Worm (Caenorhabditis elegans) whole organism, L2 larva: ENCODE measurements around the gene C43H6.4.

ENCODE experiments used
- C34F6.9 ChIP-seq: fragments of 150-350 bp; optimal IDR thresholded peaks from 2 replicates; lab custom pipeline; 2014; ENCODE audit warnings: missing biosample characterization, missing genetic modification characterization
- F13H6.1 ChIP-seq: sonication (generic microtip); optimal IDR thresholded peaks from 2 replicates; lab custom pipeline; 2016; ENCODE audit warnings: missing genetic modification characterization, missing compliant biosample characterization
- R02D3.7 ChIP-seq: fragments of 150-350 bp; optimal IDR thresholded peaks from 2 replicates; lab custom pipeline; 2014; ENCODE audit warnings: missing biosample characterization, missing genetic modification characterization
- ZK546.5 ChIP-seq: sonication (generic microtip); optimal IDR thresholded peaks from 2 replicates; lab custom pipeline; 2017; ENCODE audit warnings: missing biosample characterization, missing genetic modification characterization
- alr-1 ChIP-seq: fragments of 150-350 bp; optimal IDR thresholded peaks from 2 replicates; lab custom pipeline; 2014; ENCODE audit warnings: missing biosample characterization, missing genetic modification characterization
- aly-2 ChIP-seq: fragments of 150-350 bp; optimal IDR thresholded peaks from 2 replicates; lab custom pipeline; 2014; ENCODE audit warnings: missing biosample characterization, missing genetic modification characterization
- blmp-1 ChIP-seq: sonication (generic microtip); optimal IDR thresholded peaks from 2 replicates; lab custom pipeline; 2017; ENCODE audit warnings: missing genetic modification characterization, mild to moderate bottlenecking, missing compliant biosample characterization, antibody characterized with exemption, moderate library complexity; ENCODE audit not compliant: insufficient read depth
- ceh-16 ChIP-seq: fragments of 150-350 bp; optimal IDR thresholded peaks from 2 replicates; lab custom pipeline; 2014; ENCODE audit warnings: missing biosample characterization, missing genetic modification characterization
- elt-3 ChIP-seq: sonication (generic microtip); optimal IDR thresholded peaks from 2 replicates; lab custom pipeline; 2017; ENCODE audit warnings: missing biosample characterization, missing genetic modification characterization
- gmeb-1 ChIP-seq: fragments of 150-350 bp; optimal IDR thresholded peaks from 2 replicates; lab custom pipeline; 2014; ENCODE audit warnings: missing biosample characterization, missing genetic modification characterization
- lin-13 ChIP-seq: fragments of 150-350 bp; optimal IDR thresholded peaks from 2 replicates; lab custom pipeline; 2014; ENCODE audit warnings: missing biosample characterization, missing genetic modification reagents, missing genetic modification characterization
- lsy-2 ChIP-seq, 2 experiments: fragments of 150-350 bp in 1 of 2; sonication (generic microtip) in 1 of 2; optimal IDR thresholded peaks; 2 replicates each; lab custom pipeline; 2014 to 2017; ENCODE audit warnings: missing biosample characterization in 2 of 2, missing genetic modification characterization in 2 of 2
- mab-5 ChIP-seq: fragments of 150-350 bp; optimal IDR thresholded peaks from 2 replicates; lab custom pipeline; 2014; ENCODE audit warnings: missing biosample characterization, missing genetic modification characterization
- nhr-10 ChIP-seq: sonication (generic microtip); optimal IDR thresholded peaks from 2 replicates; lab custom pipeline; 2017; ENCODE audit warnings: missing biosample characterization, missing genetic modification characterization
- nhr-21 ChIP-seq: fragments of 150-350 bp; optimal IDR thresholded peaks from 2 replicates; lab custom pipeline; 2014; ENCODE audit warnings: missing biosample characterization, missing genetic modification characterization
- nhr-237 ChIP-seq: fragments of 150-350 bp; optimal IDR thresholded peaks from 2 replicates; lab custom pipeline; 2014; ENCODE audit warnings: missing biosample characterization, missing genetic modification characterization
- nhr-6 ChIP-seq: fragments of 150-350 bp; optimal IDR thresholded peaks from 2 replicates; lab custom pipeline; 2014; ENCODE audit warnings: missing biosample characterization, missing genetic modification characterization
- peb-1 ChIP-seq: fragments of 150-350 bp; optimal IDR thresholded peaks from 2 replicates; lab custom pipeline; 2014; ENCODE audit warnings: missing biosample characterization, missing genetic modification characterization
- sma-3 ChIP-seq: sonication (generic microtip); optimal IDR thresholded peaks from 2 replicates; lab custom pipeline; 2016; ENCODE audit warnings: missing genetic modification reagents, missing genetic modification characterization, missing compliant biosample characterization
- sma-9 ChIP-seq, 2 experiments: fragments of 150-350 bp in 1 of 2; sonication (generic microtip) in 1 of 2; optimal IDR thresholded peaks; 2 replicates each; lab custom pipeline; 2014 to 2016; ENCODE audit warnings: missing genetic modification characterization in 2 of 2, mild to moderate bottlenecking in 1 of 2, missing biosample characterization in 1 of 2, missing compliant biosample characterization in 1 of 2, missing genetic modification reagents in 1 of 2, moderate library complexity in 1 of 2
- snpc-4 ChIP-seq: fragments of 150-350 bp; optimal IDR thresholded peaks from 2 replicates; lab custom pipeline; 2014; ENCODE audit warnings: missing biosample characterization, missing genetic modification characterization
- unc-55 ChIP-seq: fragments of 150-350 bp; sonication (generic microtip); optimal IDR thresholded peaks from 3 replicates; lab custom pipeline; 2014; ENCODE audit warnings: missing biosample characterization, missing genetic modification reagents, missing genetic modification characterization
- ztf-1 ChIP-seq: fragments of 200-800 bp; sonication (Bioruptor generic); conservative IDR thresholded peaks from 2 replicates; pipeline ENCODE4 v1.3.6; 2022; ENCODE audit warnings: missing genetic modification characterization, missing compliant biosample characterization

The C43H6.4 gene

ce11 chrX:2452297-2452696, 48.5 kb downstream of the C43H6.4 start:
- TF ChIP-seq mab-5: peak; percentile 40
- TF ChIP-seq C34F6.9 (tag; lab: Kevin White, UChicago): peak; percentile 8
- peak; percentile 9 for TF ChIP-seq sma-9 (GFP tag; optimal IDR thresholded peaks at IDR 0.05; lab: Kevin White, UChicago)
- TF ChIP-seq sma-9 (tag; optimal IDR thresholded peaks at IDR 0.05; lab: Kevin White, UChicago): no peak
- no peak for TF ChIP-seq nhr-237 (tag; lab: Kevin White, UChicago)
- TF ChIP-seq lin-13 (GFP tag; lab: Kevin White, UChicago): no peak

ce11 chrX:2452716-2453115, 48.9 kb downstream of the C43H6.4 start:
- TF ChIP-seq nhr-21 (tag; lab: Kevin White, UChicago) (no peak), sma-3 (GFP tag; lab: Kevin White, UChicago) (no peak), ZK546.5 (tag; lab: Kevin White, UChicago) (no peak), C34F6.9 (tag; lab: Kevin White, UChicago) (no peak), snpc-4 (tag; lab: Kevin White, UChicago) (no peak), R02D3.7 (tag; lab: Kevin White, UChicago) (no peak), nhr-6 (tag; lab: Kevin White, UChicago) (no peak), unc-55 (GFP tag; lab: Kevin White, UChicago) (no peak), sma-9 (GFP tag; optimal IDR thresholded peaks at IDR 0.05; lab: Kevin White, UChicago) (no peak), sma-9 (tag; optimal IDR thresholded peaks at IDR 0.05; lab: Kevin White, UChicago) (no peak), gmeb-1 (no peak), F13H6.1 (no peak), blmp-1 (tag; lab: Kevin White, UChicago) (no peak), ztf-1 (GFP tag; lab: Robert Waterston, UW) (no peak)

- no peak for TF ChIP-seq R02D3.7 (tag; lab: Kevin White, UChicago)
- no peak for TF ChIP-seq elt-3 (tag; lab: Kevin White, UChicago)
- TF ChIP-seq aly-2 (tag; lab: Kevin White, UChicago): no peak
- TF ChIP-seq gmeb-1: no peak
- no peak for TF ChIP-seq C34F6.9 (tag; lab: Kevin White, UChicago)
- no peak for TF ChIP-seq peb-1
- no peak for TF ChIP-seq mab-5
- no peak for TF ChIP-seq F13H6.1
- no peak for TF ChIP-seq lsy-2 (tag; optimal IDR thresholded peaks at IDR 0.05; lab: Kevin White, UChicago)
- no peak for TF ChIP-seq nhr-10 (tag; lab: Kevin White, UChicago)
- TF ChIP-seq, all 48 proteins: peak for 0
Measured at ce11 chrX:2454914-2455313, 51.1 kb downstream of the C43H6.4 start.

- TF ChIP-seq sma-9 (GFP tag; optimal IDR thresholded peaks at IDR 0.05; lab: Kevin White, UChicago): no peak
- no peak for TF ChIP-seq sma-9 (tag; optimal IDR thresholded peaks at IDR 0.05; lab: Kevin White, UChicago)
- TF ChIP-seq elt-3 (tag; lab: Kevin White, UChicago): no peak
- TF ChIP-seq lin-13 (GFP tag; lab: Kevin White, UChicago): no peak
- TF ChIP-seq F13H6.1: no peak
- no peak for TF ChIP-seq ceh-16
- TF ChIP-seq alr-1 (tag; lab: Kevin White, UChicago): no peak
Measured at ce11 chrX:2456141-2456540, 52.3 kb downstream of the C43H6.4 start.
